Fruit fly (Drosophila melanogaster) S2 (cell line): ENCODE data around the gene CG31100.

ENCODE experiments used
- CG8478 ChIP-seq: fragments of >200 bp; optimal IDR thresholded peaks from 2 replicates; lab custom pipeline; 2018
- CTCF ChIP-seq, 2 experiments: fragments of >200 bp; optimal IDR thresholded peaks; 2 replicates each; lab custom pipeline; 2018

DNA sequence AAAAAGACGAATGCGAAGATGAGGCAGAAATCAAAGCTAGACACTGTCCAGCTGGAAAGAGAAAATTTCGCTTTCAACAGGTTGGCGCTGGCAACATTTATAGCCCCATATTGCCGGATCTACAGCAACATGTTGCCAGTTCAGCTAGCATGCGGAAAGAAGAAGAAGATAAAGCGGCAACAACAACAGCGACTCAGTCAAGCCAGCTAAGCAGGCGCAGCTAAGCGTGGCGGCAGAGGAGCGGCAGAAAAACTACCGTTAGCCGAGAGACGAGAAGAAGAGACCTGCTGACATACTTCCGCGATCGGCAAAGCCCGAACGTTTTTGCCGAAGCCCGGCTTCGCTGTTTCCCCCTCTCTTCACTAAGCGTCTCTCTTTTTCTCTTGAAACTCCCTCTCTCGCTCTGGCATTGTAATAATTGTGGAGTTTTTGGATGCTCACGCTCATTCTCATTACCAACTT, 48.1 kb downstream of the CG31100 start:
- TF ChIP-seq CTCF (optimal IDR thresholded peaks at IDR 0.05; lab: Kevin White, UChicago) (no peak), CG8478 (no peak)
